Fruit fly (Drosophila melanogaster) whole organism, embryonic: ENCODE results near the gene CG3040.

Experiments
- Ada2b ChIP-seq: fragments of 200-800 bp; sonication (Bioruptor generic); IDR thresholded peaks from 2 replicates; pipeline ENCODE4 v1.3.6; 2022; ENCODE audit warnings: missing biosample characterization, missing genetic modification characterization
- Aef1 ChIP-seq: fragments of 200-800 bp; sonication (Bioruptor generic); IDR thresholded peaks from 3 replicates; pipeline ENCODE4 v1.3.6; 2022; ENCODE audit warnings: missing biosample characterization, missing genetic modification characterization
- Bteb2 ChIP-seq: fragments of 200-800 bp; sonication (Bioruptor generic); optimal IDR thresholded peaks from 2 replicates; lab custom pipeline; 2016; ENCODE audit warnings: missing biosample characterization, missing genetic modification characterization
- CG10267 ChIP-seq: fragments of 200-800 bp; sonication (Bioruptor generic); optimal IDR thresholded peaks from 2 replicates; lab custom pipeline; 2018; ENCODE audit warnings: missing biosample characterization, mild to moderate bottlenecking, missing genetic modification characterization, moderate library complexity
- CG10462 ChIP-seq: fragments of 200-800 bp; sonication (Bioruptor generic); optimal IDR thresholded peaks from 2 replicates; lab custom pipeline; 2016; ENCODE audit warnings: missing biosample characterization, missing genetic modification characterization
- CG11093 ChIP-seq: fragments of 200-800 bp; sonication (Bioruptor generic); IDR thresholded peaks from 3 replicates; pipeline ENCODE4 v1.3.6; 2022; ENCODE audit warnings: missing biosample characterization, missing genetic modification characterization
- CG11504 ChIP-seq: fragments of 200-800 bp; sonication (Bioruptor generic); optimal IDR thresholded peaks from 3 replicates; lab custom pipeline; 2019; ENCODE audit warnings: missing biosample characterization, mild to moderate bottlenecking, missing genetic modification characterization, moderate library complexity
- CG14441 ChIP-seq: fragments of 200-800 bp; sonication (Bioruptor generic); IDR thresholded peaks from 2 replicates; pipeline ENCODE4 v1.3.6; 2022; ENCODE audit warnings: missing biosample characterization, missing genetic modification characterization
- CG14667 ChIP-seq: fragments of 200-800 bp; sonication (Bioruptor generic); IDR thresholded peaks from 2 replicates; pipeline ENCODE4 v1.3.6; 2022; ENCODE audit warnings: missing biosample characterization, missing genetic modification characterization
- CG16815 ChIP-seq: fragments of 200-800 bp; sonication (Bioruptor generic); optimal IDR thresholded peaks from 3 replicates; lab custom pipeline; 2017; ENCODE audit warnings: missing biosample characterization, mild to moderate bottlenecking, missing genetic modification characterization
- CG18476 ChIP-seq: fragments of 200-800 bp; sonication (Bioruptor generic); optimal IDR thresholded peaks from 2 replicates; lab custom pipeline; 2016; ENCODE audit warnings: missing biosample characterization, mild to moderate bottlenecking, missing genetic modification characterization
- CG32772 ChIP-seq: fragments of 200-800 bp; sonication (Bioruptor generic); IDR thresholded peaks from 2 replicates; pipeline ENCODE4 v1.3.6; 2022; ENCODE audit warnings: missing biosample characterization, missing genetic modification characterization
- CG3407 ChIP-seq: fragments of 200-800 bp; sonication (Bioruptor generic); optimal IDR thresholded peaks from 2 replicates; lab custom pipeline; 2018; ENCODE audit warnings: missing biosample characterization, mild to moderate bottlenecking, missing genetic modification characterization
- CG3847 ChIP-seq: fragments of 200-800 bp; sonication (Bioruptor generic); IDR thresholded peaks from 2 replicates; pipeline ENCODE4 v1.3.6; 2022; ENCODE audit warnings: missing biosample characterization, missing genetic modification characterization
- CG42726 ChIP-seq: fragments of 200-800 bp; sonication (Bioruptor generic); IDR thresholded peaks from 2 replicates; pipeline ENCODE4 v1.3.6; 2022; ENCODE audit warnings: missing biosample characterization, missing genetic modification characterization; ENCODE audit not compliant: partially characterized antibody
- CG6654 ChIP-seq: fragments of 200-800 bp; sonication (Bioruptor generic); optimal IDR thresholded peaks from 2 replicates; lab custom pipeline; 2017; ENCODE audit warnings: missing biosample characterization, mild to moderate bottlenecking, missing genetic modification characterization
- CG6791 ChIP-seq: fragments of 200-800 bp; sonication (Bioruptor generic); IDR thresholded peaks from 3 replicates; pipeline ENCODE4 v1.3.6; 2022; ENCODE audit warnings: missing biosample characterization, missing genetic modification characterization; ENCODE audit not compliant: partially characterized antibody
- CG7786 ChIP-seq: fragments of 200-800 bp; sonication (Bioruptor generic); optimal IDR thresholded peaks from 2 replicates; lab custom pipeline; 2016; ENCODE audit warnings: missing biosample characterization, missing genetic modification characterization
- CG8281 ChIP-seq: fragments of 200-800 bp; sonication (Bioruptor generic); optimal IDR thresholded peaks from 2 replicates; lab custom pipeline; 2018; ENCODE audit warnings: missing biosample characterization, mild to moderate bottlenecking, missing genetic modification characterization, moderate library complexity
- CG8944 ChIP-seq: fragments of 200-800 bp; sonication (Bioruptor generic); optimal IDR thresholded peaks from 3 replicates; lab custom pipeline; 2016; ENCODE audit warnings: missing biosample characterization, missing genetic modification characterization
- Chrac-16 ChIP-seq: fragments of 200-800 bp; sonication (Bioruptor generic); optimal IDR thresholded peaks from 3 replicates; lab custom pipeline; 2016; ENCODE audit warnings: missing biosample characterization, missing genetic modification characterization
- Elba2 ChIP-seq: fragments of 200-800 bp; sonication (Bioruptor generic); optimal IDR thresholded peaks from 3 replicates; lab custom pipeline; 2016; ENCODE audit warnings: missing biosample characterization, missing genetic modification characterization
- Ets65A ChIP-seq: fragments of 200-800 bp; sonication (Bioruptor generic); peaks from one replicate; lab custom pipeline; 2016; ENCODE audit warnings: missing biosample characterization, missing genetic modification characterization
- Jarid2 ChIP-seq: fragments of 200-800 bp; sonication (Bioruptor generic); optimal IDR thresholded peaks from 3 replicates; lab custom pipeline; 2017; ENCODE audit warnings: mild to moderate bottlenecking, missing biosample characterization, missing genetic modification reagents, missing genetic modification characterization
- Meics ChIP-seq: fragments of 200-800 bp; sonication (Bioruptor generic); optimal IDR thresholded peaks from 2 replicates; lab custom pipeline; 2017; ENCODE audit warnings: missing biosample characterization, mild to moderate bottlenecking, missing genetic modification characterization
- Myb ChIP-seq: fragments of 200-800 bp; sonication (Bioruptor generic); optimal IDR thresholded peaks from 2 replicates; lab custom pipeline; 2016; ENCODE audit warnings: missing biosample characterization, missing genetic modification characterization
- NC2α ChIP-seq: fragments of 200-800 bp; sonication (Bioruptor generic); optimal IDR thresholded peaks from 2 replicates; lab custom pipeline; 2016; ENCODE audit warnings: missing biosample characterization, missing genetic modification characterization
- Neu2 ChIP-seq: fragments of 200-800 bp; sonication (Bioruptor generic); optimal IDR thresholded peaks from 3 replicates; lab custom pipeline; 2016; ENCODE audit warnings: missing biosample characterization, missing genetic modification characterization, borderline replicate concordance
- Oli ChIP-seq: fragments of 200-800 bp; sonication (Bioruptor generic); optimal IDR thresholded peaks from 2 replicates; lab custom pipeline; 2018; ENCODE audit warnings: missing biosample characterization, mild to moderate bottlenecking, missing genetic modification characterization, moderate library complexity
- Sox100B ChIP-seq: fragments of 200-800 bp; sonication (Bioruptor generic); optimal IDR thresholded peaks from 3 replicates; lab custom pipeline; 2018; ENCODE audit warnings: missing biosample characterization, mild to moderate bottlenecking, missing genetic modification characterization
- Sry-δ ChIP-seq: fragments of 200-800 bp; sonication (Bioruptor generic); optimal IDR thresholded peaks from 2 replicates; lab custom pipeline; 2016; ENCODE audit warnings: missing biosample characterization, missing genetic modification characterization
- ato ChIP-seq: fragments of 200-800 bp; sonication (Bioruptor generic); IDR thresholded peaks from 2 replicates; pipeline ENCODE4 v1.3.6; 2022; ENCODE audit warnings: missing biosample characterization, missing genetic modification characterization; ENCODE audit not compliant: partially characterized antibody
- bbx ChIP-seq: fragments of 200-800 bp; sonication (Bioruptor generic); IDR thresholded peaks from 2 replicates; pipeline ENCODE4 v1.3.6; 2022; ENCODE audit warnings: missing biosample characterization, missing genetic modification characterization; ENCODE audit not compliant: partially characterized antibody
- br ChIP-seq: fragments of >200 bp; optimal IDR thresholded peaks from 2 replicates; lab custom pipeline; 2017
- danr ChIP-seq: fragments of 200-800 bp; sonication (Bioruptor generic); IDR thresholded peaks from 2 replicates; pipeline ENCODE4 v1.3.6; 2022; ENCODE audit warnings: missing biosample characterization, missing genetic modification characterization
- dimm ChIP-seq: fragments of 200-800 bp; sonication (Bioruptor generic); IDR thresholded peaks from 2 replicates; pipeline ENCODE4 v1.3.6; 2022; ENCODE audit warnings: missing biosample characterization, missing genetic modification characterization
- emc ChIP-seq: fragments of 200-800 bp; sonication (Bioruptor generic); optimal IDR thresholded peaks from 2 replicates; lab custom pipeline; 2016; ENCODE audit warnings: missing biosample characterization, missing genetic modification characterization
- grn ChIP-seq: fragments of 200-800 bp; sonication (Bioruptor generic); optimal IDR thresholded peaks from 3 replicates; lab custom pipeline; 2017; ENCODE audit warnings: missing biosample characterization, missing genetic modification characterization
- gt ChIP-seq: fragments of 200-800 bp; sonication (Bioruptor generic); IDR thresholded peaks from 2 replicates; pipeline ENCODE4 v1.3.6; 2022; ENCODE audit warnings: missing biosample characterization, missing genetic modification characterization
- hb ChIP-seq: fragments of 200-800 bp; sonication (Bioruptor generic); IDR thresholded peaks from 3 replicates; pipeline ENCODE4 v1.3.6; 2022; ENCODE audit warnings: missing biosample characterization, missing genetic modification characterization; ENCODE audit not compliant: partially characterized antibody
- hbn ChIP-seq: fragments of 200-800 bp; sonication (Bioruptor generic); IDR thresholded peaks from 2 replicates; pipeline ENCODE4 v1.3.6; 2022; ENCODE audit warnings: missing biosample characterization, missing genetic modification characterization; ENCODE audit not compliant: partially characterized antibody
- ken ChIP-seq: fragments of 200-800 bp; sonication (Bioruptor generic); IDR thresholded peaks from 3 replicates; pipeline ENCODE4 v1.3.6; 2022; ENCODE audit warnings: missing biosample characterization, missing genetic modification characterization
- kni ChIP-seq: fragments of 200-800 bp; sonication (Bioruptor generic); optimal IDR thresholded peaks from 3 replicates; lab custom pipeline; 2017; ENCODE audit warnings: mild to moderate bottlenecking, missing biosample characterization, missing genetic modification reagents, missing genetic modification characterization
- oc ChIP-seq: fragments of 200-800 bp; sonication (Bioruptor generic); optimal IDR thresholded peaks from 2 replicates; lab custom pipeline; 2018; ENCODE audit warnings: missing biosample characterization, mild to moderate bottlenecking, missing genetic modification characterization, moderate library complexity
- shn ChIP-seq: fragments of 200-800 bp; sonication (Bioruptor generic); optimal IDR thresholded peaks from 3 replicates; lab custom pipeline; 2016; ENCODE audit warnings: missing biosample characterization, missing genetic modification characterization
- stc ChIP-seq: fragments of 200-800 bp; sonication (Bioruptor generic); IDR thresholded peaks from 2 replicates; pipeline ENCODE4 v1.3.6; 2022; ENCODE audit warnings: missing biosample characterization, missing genetic modification characterization
- tgo ChIP-seq: fragments of 200-800 bp; sonication (Bioruptor generic); IDR thresholded peaks from 3 replicates; pipeline ENCODE4 v1.3.6; 2022; ENCODE audit warnings: missing biosample characterization, missing genetic modification characterization
- trh ChIP-seq: fragments of 200-800 bp; sonication (Bioruptor generic); optimal IDR thresholded peaks from 2 replicates; lab custom pipeline; 2016; ENCODE audit warnings: missing biosample characterization, missing genetic modification characterization
- twi ChIP-seq: fragments of 200-800 bp; optimal IDR thresholded peaks from 2 replicates; lab custom pipeline; 2019; ENCODE audit warnings: missing biosample characterization, mild to moderate bottlenecking, missing genetic modification characterization, moderate library complexity
- zfh2 ChIP-seq: fragments of 200-800 bp; sonication (Bioruptor generic); optimal IDR thresholded peaks from 2 replicates; lab custom pipeline; 2016; ENCODE audit warnings: missing biosample characterization, missing genetic modification characterization

CG3040 gene

dm6 chrX:7008102-7009087, 35.2 kb upstream of the CG3040 start (continued):
- TF ChIP-seq Chrac-16 (GFP tag; lab: Kevin White, UChicago), result no peak
- no peak for TF ChIP-seq hbn (GFP tag; lab: Robert Waterston, UW)
- no peak for TF ChIP-seq Aef1 (GFP tag; lab: Robert Waterston, UW)
- no peak for TF ChIP-seq bbx (GFP tag; lab: Robert Waterston, UW)
- TF ChIP-seq Oli (tag; lab: Kevin White, UChicago), result peak; percentile 10
- no peak for TF ChIP-seq NC2α (GFP tag; lab: Kevin White, UChicago)
- TF ChIP-seq CG42726 (GFP tag; lab: Robert Waterston, UW), result no peak
- TF ChIP-seq Elba2 (GFP tag; lab: Kevin White, UChicago), result no peak
- no peak for TF ChIP-seq Sox100B
- no peak for TF ChIP-seq Meics (GFP tag; lab: Kevin White, UChicago)
- TF ChIP-seq CG3407 (GFP tag; lab: Kevin White, UChicago), result no peak
- 0 out of 2 replicates have a peak, but pooled peaks have one; percentile 14 for TF ChIP-seq stc (GFP tag; lab: Robert Waterston, UW)
- TF ChIP-seq CG14667 (GFP tag; lab: Robert Waterston, UW), result no peak
- TF ChIP-seq CG18476 (GFP tag; lab: Kevin White, UChicago), result no peak
- no peak for TF ChIP-seq CG16815 (GFP tag; lab: Kevin White, UChicago)
- no peak for TF ChIP-seq gt (GFP tag; lab: Robert Waterston, UW)
- TF ChIP-seq CG8281 (tag; lab: Kevin White, UChicago), result no peak
- no peak for TF ChIP-seq tgo
- no peak for TF ChIP-seq br (lab: Kevin White, UChicago)
- TF ChIP-seq kni, result peak; percentile 26
- TF ChIP-seq shn, result no peak
- TF ChIP-seq CG8944 (GFP tag; lab: Kevin White, UChicago), result no peak
- TF ChIP-seq grn (GFP tag; lab: Kevin White, UChicago), result no peak
- TF ChIP-seq Sry-δ (GFP tag; lab: Kevin White, UChicago), result no peak
- no peak for TF ChIP-seq CG7786 (GFP tag; lab: Kevin White, UChicago)
- peak; percentile 54 for TF ChIP-seq CG14441 (GFP tag; lab: Robert Waterston, UW)
- TF ChIP-seq trh (GFP tag; lab: Kevin White, UChicago), result no peak
- no peak for TF ChIP-seq danr (GFP tag; lab: Robert Waterston, UW)
- TF ChIP-seq Neu2 (GFP tag; lab: Kevin White, UChicago), result no peak
- no peak for TF ChIP-seq twi (tag; lab: Kevin White, UChicago)
- TF ChIP-seq hb (GFP tag; lab: Robert Waterston, UW), result no peak
- TF ChIP-seq CG10462 (GFP tag; lab: Kevin White, UChicago), result no peak
- TF ChIP-seq Ada2b (GFP tag; lab: Robert Waterston, UW), result no peak
- TF ChIP-seq CG11504 (tag; lab: Kevin White, UChicago), result peak; percentile 43
- no peak for TF ChIP-seq zfh2 (GFP tag; lab: Kevin White, UChicago)
- TF ChIP-seq CG11093 (GFP tag; lab: Robert Waterston, UW), result no peak
- TF ChIP-seq oc (tag; lab: Kevin White, UChicago), result peak; percentile 42
- no peak for TF ChIP-seq ken (GFP tag; lab: Robert Waterston, UW)
- TF ChIP-seq CG6654 (GFP tag; lab: Kevin White, UChicago), result no peak
- TF ChIP-seq CG3847 (GFP tag; lab: Robert Waterston, UW), result no peak
- TF ChIP-seq Myb, result no peak
- no peak for TF ChIP-seq dimm (GFP tag; lab: Robert Waterston, UW)
- no peak for TF ChIP-seq Bteb2
- no peak for TF ChIP-seq Jarid2 (GFP tag; lab: Kevin White, UChicago)
- TF ChIP-seq CG10267 (tag; lab: Kevin White, UChicago), result no peak
- no peak for TF ChIP-seq CG32772
- TF ChIP-seq CG6791, result no peak
- no peak for TF ChIP-seq emc (GFP tag; lab: Kevin White, UChicago)
- TF ChIP-seq Ets65A (GFP tag; lab: Kevin White, UChicago), result peak; percentile 87
- no peak for TF ChIP-seq ato (GFP tag; lab: Robert Waterston, UW)
